Worm (Caenorhabditis elegans): ENCODE data around the gene R07E5.17.

R07E5.17 gene

DNA sequence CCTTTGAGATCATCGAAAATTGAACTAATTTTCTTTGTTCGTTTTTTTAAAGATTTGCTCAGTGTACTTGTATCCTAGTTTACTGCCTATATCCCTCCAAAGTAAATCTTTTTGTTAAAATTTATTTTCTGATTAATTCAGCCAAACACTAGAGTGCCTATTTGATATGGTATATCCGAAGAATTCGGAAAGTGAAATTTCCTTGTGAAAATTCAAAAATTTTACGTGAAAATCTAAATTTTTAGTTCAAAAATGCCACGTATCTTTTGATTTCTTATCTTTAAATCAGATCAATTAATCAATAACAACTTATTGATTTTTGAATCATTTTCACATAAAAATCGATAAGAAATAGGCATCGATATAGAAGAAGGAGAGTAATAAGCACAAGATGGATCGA lies 5.8 kb downstream of the R07E5.17 start, which contains the start of gene R07E5.6:
Gene R07E5.6, plus strand, starts transcription at position 301 of the 400 bp plus-strand sequence.
- TF ChIP-seq efl-1 (optimal IDR thresholded peaks at IDR 0.05), result no peak
- peak in 1 of 2 experiments; percentile 37 for TF ChIP-seq efl-1 (GFP tag; optimal IDR thresholded peaks at IDR 0.05 in 1 of 2)
- no peak for TF ChIP-seq C16A3.4 (tag; optimal IDR thresholded peaks at IDR 0.05)

DNA sequence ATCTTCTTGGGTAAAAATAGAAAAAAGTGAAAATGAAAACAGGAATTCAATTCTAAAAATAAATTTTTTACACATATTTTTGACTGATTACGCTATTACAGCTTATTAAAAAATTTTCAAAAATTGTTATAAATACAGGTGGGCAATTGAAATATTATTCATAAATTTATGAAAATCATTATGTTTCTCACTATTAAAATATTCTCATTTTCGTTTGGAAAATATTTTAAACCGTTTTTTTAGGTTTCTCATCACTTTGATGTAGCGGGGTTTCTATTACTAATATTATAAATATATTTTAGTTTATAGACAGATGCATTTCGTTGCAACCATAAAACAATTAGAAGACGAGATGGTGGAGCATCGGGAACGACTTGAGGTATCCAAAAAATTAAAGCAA lies 7.1 kb downstream of the R07E5.17 start, which contains the start of gene R07E5.5:
Gene R07E5.5, plus strand, starts transcription at position 301 of the 400 bp plus-strand sequence.
- TF ChIP-seq dsc-1 (tag; optimal IDR thresholded peaks at IDR 0.05), result no peak
- no peak for TF ChIP-seq mdl-1 (tag; optimal IDR thresholded peaks at IDR 0.05)
- TF ChIP-seq lin-35 (GFP tag; optimal IDR thresholded peaks at IDR 0.05), result no peak
- no peak for TF ChIP-seq ztf-11 (tag; optimal IDR thresholded peaks at IDR 0.05)
- TF ChIP-seq unc-30 (tag; optimal IDR thresholded peaks at IDR 0.05), result no peak
- no peak for TF ChIP-seq fkh-8 (tag; optimal IDR thresholded peaks at IDR 0.05)
- no peak for TF ChIP-seq jun-1 (tag; optimal IDR thresholded peaks at IDR 0.05)
- TF ChIP-seq zip-4 (GFP tag; optimal IDR thresholded peaks at IDR 0.05), result no peak
- TF ChIP-seq C16A3.4 (tag; optimal IDR thresholded peaks at IDR 0.05), result no peak
- no peak for TF ChIP-seq ets-5 (GFP tag; IDR thresholded peaks at IDR 0.05)
- no peak for TF ChIP-seq nhr-12 (tag; optimal IDR thresholded peaks at IDR 0.05)
- no peak for TF ChIP-seq blmp-1 (tag; optimal IDR thresholded peaks at IDR 0.05)
- no peak for TF ChIP-seq sptf-1 (tag; optimal IDR thresholded peaks at IDR 0.05)
- no peak for TF ChIP-seq C34B4.2 (tag; optimal IDR thresholded peaks at IDR 0.05)
- no peak for TF ChIP-seq efl-1 (optimal IDR thresholded peaks at IDR 0.05)
- TF ChIP-seq efl-1 (GFP tag; optimal IDR thresholded peaks at IDR 0.05 in 1 of 2), result no peak
- no peak for TF ChIP-seq unc-98 (GFP tag; IDR thresholded peaks at IDR 0.05)
- no peak for TF ChIP-seq swsn-7 (tag; optimal IDR thresholded peaks at IDR 0.05)

ce11 chrIII:4395857-4396256 lies 8.4 kb downstream of the R07E5.17 start:
- TF ChIP-seq lin-14 (GFP tag; optimal IDR thresholded peaks at IDR 0.05), result no peak
- TF ChIP-seq zag-1 (tag; optimal IDR thresholded peaks at IDR 0.05), result no peak
- TF ChIP-seq ama-1 (optimal IDR thresholded peaks at IDR 0.05), result no peak
- TF ChIP-seq aly-2 (tag; optimal IDR thresholded peaks at IDR 0.05), result no peak
- no peak for TF ChIP-seq nhr-71 (tag; optimal IDR thresholded peaks at IDR 0.05)
- no peak for TF ChIP-seq fkh-8 (tag; optimal IDR thresholded peaks at IDR 0.05)
- TF ChIP-seq vab-15 (tag; optimal IDR thresholded peaks at IDR 0.05), result no peak
- TF ChIP-seq fos-1 (tag; optimal IDR thresholded peaks at IDR 0.05), result no peak
- TF ChIP-seq Y116A8C.19 (tag; optimal IDR thresholded peaks at IDR 0.05; ENCODE audit: borderline replicate concordance), result no peak
- TF ChIP-seq nhr-237 (tag; optimal IDR thresholded peaks at IDR 0.05), result no peak

DNA sequence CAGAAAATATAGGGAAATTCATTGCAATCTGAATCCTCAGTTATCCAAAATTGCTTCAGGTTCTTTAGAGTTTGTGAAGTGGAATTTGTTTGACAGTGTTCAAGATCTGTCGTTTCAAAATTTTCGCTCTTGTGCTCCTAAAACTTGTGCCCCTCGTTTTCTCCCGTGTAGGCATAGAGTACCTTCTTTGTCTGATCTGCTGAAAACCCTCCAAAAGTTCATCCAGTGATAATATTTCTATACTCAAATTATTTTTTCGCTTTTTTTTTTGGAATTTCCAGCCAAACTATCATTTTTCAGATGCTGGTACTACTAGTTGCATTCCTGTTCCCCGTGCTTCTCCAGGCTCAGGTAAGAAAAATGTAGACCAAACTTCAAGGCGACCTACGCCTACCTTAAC lies 9.7 kb downstream of the R07E5.17 start, which contains the start of gene R07E5.4:
Gene R07E5.4, plus strand, starts transcription at position 301 of the 400 bp plus-strand sequence.
- TF ChIP-seq grh-1 (GFP tag; IDR thresholded peaks at IDR 0.05) (no peak), sptf-1 (tag; optimal IDR thresholded peaks at IDR 0.05) (no peak), aly-2 (tag; optimal IDR thresholded peaks at IDR 0.05) (no peak), lin-35 (GFP tag; optimal IDR thresholded peaks at IDR 0.05) (no peak), nhr-12 (tag; optimal IDR thresholded peaks at IDR 0.05) (no peak), mef-2 (tag; optimal IDR thresholded peaks at IDR 0.05) (no peak), irx-1 (tag; optimal IDR thresholded peaks at IDR 0.05) (no peak), lsy-2 (tag; optimal IDR thresholded peaks at IDR 0.05) (no peak), jun-1 (tag; optimal IDR thresholded peaks at IDR 0.05) (no peak), zag-1 (tag; optimal IDR thresholded peaks at IDR 0.05) (no peak)

DNA sequence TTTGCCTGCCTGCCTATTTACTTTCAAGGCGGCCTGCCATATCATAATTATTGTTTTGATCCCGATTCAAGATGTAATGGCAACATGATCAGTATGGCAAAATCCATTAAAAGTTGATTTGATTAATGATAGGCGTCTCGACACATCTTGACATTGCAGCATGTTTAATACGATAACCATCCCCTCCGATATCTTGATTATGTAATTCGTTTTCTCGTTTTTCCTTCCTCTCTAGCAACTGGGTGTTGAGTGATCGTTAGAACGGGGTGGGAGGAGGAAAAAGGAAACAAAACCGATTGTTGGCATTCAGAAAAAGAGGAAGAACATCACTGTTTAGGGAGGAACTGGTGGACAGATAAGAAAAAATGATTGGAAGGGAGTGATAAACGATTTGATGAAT lies 12.3 kb downstream of the R07E5.17 start:
- TF ChIP-seq elt-3 (tag; optimal IDR thresholded peaks at IDR 0.05) (peak in 1 of 6 experiments; percentile 39), blmp-1 (tag; optimal IDR thresholded peaks at IDR 0.05) (peak; percentile 72), nhr-84 (tag; optimal IDR thresholded peaks at IDR 0.05) (no peak), isw-1 (GFP tag; IDR thresholded peaks at IDR 0.05) (no peak), lsy-2 (tag; optimal IDR thresholded peaks at IDR 0.05) (no peak), nhr-85 (tag) (peak; percentile 49)

Data from whole organism, L1 larva.